Fruit fly (Drosophila melanogaster) whole organism, embryonic: ENCODE data around the gene CG32544.

ENCODE experiments used
- Antp ChIP-seq: fragments of 200-800 bp; sonication (Bioruptor generic); optimal IDR thresholded peaks from 3 replicates; lab custom pipeline; 2016; ENCODE audit warnings: missing biosample characterization, missing genetic modification characterization
- Bteb2 ChIP-seq: fragments of 200-800 bp; sonication (Bioruptor generic); optimal IDR thresholded peaks from 2 replicates; lab custom pipeline; 2016; ENCODE audit warnings: missing biosample characterization, missing genetic modification characterization
- CG10147 ChIP-seq: fragments of 200-800 bp; sonication (Bioruptor generic); optimal IDR thresholded peaks from 2 replicates; lab custom pipeline; 2019; ENCODE audit warnings: missing biosample characterization, mild to moderate bottlenecking, missing genetic modification characterization, moderate library complexity
- CG10462 ChIP-seq: fragments of 200-800 bp; sonication (Bioruptor generic); optimal IDR thresholded peaks from 2 replicates; lab custom pipeline; 2016; ENCODE audit warnings: missing biosample characterization, missing genetic modification characterization
- CG10565 ChIP-seq: fragments of 200-800 bp; sonication (Bioruptor generic); optimal IDR thresholded peaks from 3 replicates; lab custom pipeline; 2016; ENCODE audit warnings: missing biosample characterization, mild to moderate bottlenecking, missing genetic modification characterization
- CG11696 ChIP-seq: fragments of 200-800 bp; sonication (Bioruptor generic); IDR thresholded peaks from 2 replicates; pipeline ENCODE4 v1.3.6; 2022; ENCODE audit warnings: missing biosample characterization, missing genetic modification characterization
- CG14050 ChIP-seq: fragments of 200-800 bp; sonication (Bioruptor generic); IDR thresholded peaks from 3 replicates; pipeline ENCODE4 v1.3.6; 2022; ENCODE audit warnings: missing biosample characterization, missing genetic modification characterization
- CG15601 ChIP-seq: fragments of 200-800 bp; sonication (Bioruptor generic); optimal IDR thresholded peaks from 3 replicates; lab custom pipeline; 2019; ENCODE audit warnings: missing biosample characterization, mild to moderate bottlenecking, missing genetic modification characterization, moderate library complexity
- CG17802 ChIP-seq: fragments of 200-800 bp; sonication (Bioruptor generic); optimal IDR thresholded peaks from 2 replicates; lab custom pipeline; 2018; ENCODE audit warnings: missing biosample characterization, mild to moderate bottlenecking, missing genetic modification characterization, moderate library complexity
- CG18764 ChIP-seq: fragments of 200-800 bp; sonication (Bioruptor generic); optimal IDR thresholded peaks from 3 replicates; lab custom pipeline; 2016; ENCODE audit warnings: missing biosample characterization, missing genetic modification characterization
- CG2120 ChIP-seq: fragments of 200-800 bp; sonication (Bioruptor generic); optimal IDR thresholded peaks from 3 replicates; lab custom pipeline; 2016; ENCODE audit warnings: missing biosample characterization, missing genetic modification characterization
- CG2129 ChIP-seq: fragments of 200-800 bp; sonication (Bioruptor generic); IDR thresholded peaks from 2 replicates; pipeline ENCODE4 v1.3.6; 2022; ENCODE audit warnings: missing biosample characterization, missing genetic modification characterization; ENCODE audit not compliant: partially characterized antibody
- CG32532 ChIP-seq: fragments of 200-800 bp; sonication (Bioruptor generic); IDR thresholded peaks from 2 replicates; pipeline ENCODE4 v1.3.6; 2022; ENCODE audit warnings: missing biosample characterization, missing genetic modification characterization
- CG4328 ChIP-seq: fragments of 200-800 bp; sonication (Bioruptor generic); optimal IDR thresholded peaks from 3 replicates; lab custom pipeline; 2017; ENCODE audit warnings: missing biosample characterization, missing genetic modification reagents, missing genetic modification characterization
- CG9876 ChIP-seq: fragments of 200-800 bp; sonication (Bioruptor generic); optimal IDR thresholded peaks from 2 replicates; lab custom pipeline; 2016; ENCODE audit warnings: missing biosample characterization, missing genetic modification characterization
- Chrac-16 ChIP-seq: fragments of 200-800 bp; sonication (Bioruptor generic); optimal IDR thresholded peaks from 3 replicates; lab custom pipeline; 2016; ENCODE audit warnings: missing biosample characterization, missing genetic modification characterization
- D19A ChIP-seq: fragments of 200-800 bp; optimal IDR thresholded peaks from 3 replicates; lab custom pipeline; 2019; ENCODE audit warnings: missing biosample characterization, mild to moderate bottlenecking, missing genetic modification characterization, moderate library complexity
- Dfd ChIP-seq, 2 experiments: fragments of >200 bp; optimal IDR thresholded peaks; 2 replicates each; lab custom pipeline; 2017; ENCODE audit warnings: missing biosample characterization in 2 of 2, missing genetic modification characterization in 2 of 2
- Dip2 ChIP-seq: fragments of 200-800 bp; sonication (Bioruptor generic); IDR thresholded peaks from 2 replicates; pipeline ENCODE4 v1.3.6; 2022; ENCODE audit warnings: missing biosample characterization, missing genetic modification characterization
- Dip3 ChIP-seq: fragments of 200-800 bp; sonication (Bioruptor generic); optimal IDR thresholded peaks from 3 replicates; lab custom pipeline; 2016; ENCODE audit warnings: missing biosample characterization, missing genetic modification characterization
- ERR ChIP-seq: fragments of 200-800 bp; sonication (Bioruptor generic); optimal IDR thresholded peaks from 2 replicates; lab custom pipeline; 2016; ENCODE audit warnings: missing biosample characterization, missing genetic modification characterization
- Fer3 ChIP-seq: fragments of 200-800 bp; sonication (Bioruptor generic); optimal IDR thresholded peaks from 2 replicates; lab custom pipeline; 2018; ENCODE audit warnings: missing biosample characterization, mild to moderate bottlenecking, missing genetic modification characterization, moderate library complexity
- Hmx ChIP-seq: fragments of 200-800 bp; sonication (Bioruptor generic); optimal IDR thresholded peaks from 2 replicates; lab custom pipeline; 2016; ENCODE audit warnings: missing biosample characterization, missing genetic modification characterization
- Nf-YB ChIP-seq: fragments of 200-800 bp; sonication (Bioruptor generic); optimal IDR thresholded peaks from 3 replicates; lab custom pipeline; 2019; ENCODE audit warnings: missing biosample characterization, mild to moderate bottlenecking, missing genetic modification characterization, moderate library complexity
- NfI ChIP-seq: fragments of 200-800 bp; sonication (Bioruptor generic); optimal IDR thresholded peaks from 3 replicates; lab custom pipeline; 2018; ENCODE audit warnings: missing biosample characterization, mild to moderate bottlenecking, missing genetic modification characterization, moderate library complexity
- Optix ChIP-seq: fragments of 200-800 bp; sonication (Bioruptor generic); IDR thresholded peaks from 3 replicates; pipeline ENCODE4 v1.3.6; 2022; ENCODE audit warnings: missing biosample characterization, missing genetic modification characterization
- Rx ChIP-seq: fragments of 200-800 bp; sonication (Bioruptor generic); IDR thresholded peaks from 2 replicates; pipeline ENCODE4 v1.3.6; 2022; ENCODE audit warnings: missing biosample characterization, missing genetic modification characterization
- aop ChIP-seq: fragments of 200-800 bp; sonication (Bioruptor generic); IDR thresholded peaks from 2 replicates; pipeline ENCODE4 v1.3.6; 2022; ENCODE audit warnings: missing biosample characterization, missing genetic modification characterization
- ase ChIP-seq: fragments of 200-800 bp; sonication (Bioruptor generic); IDR thresholded peaks from 3 replicates; pipeline ENCODE4 v1.3.6; 2022; ENCODE audit warnings: missing biosample characterization, missing genetic modification characterization
- ato ChIP-seq: fragments of 200-800 bp; sonication (Bioruptor generic); IDR thresholded peaks from 2 replicates; pipeline ENCODE4 v1.3.6; 2022; ENCODE audit warnings: missing biosample characterization, missing genetic modification characterization; ENCODE audit not compliant: partially characterized antibody
- bbx ChIP-seq: fragments of 200-800 bp; sonication (Bioruptor generic); IDR thresholded peaks from 2 replicates; pipeline ENCODE4 v1.3.6; 2022; ENCODE audit warnings: missing biosample characterization, missing genetic modification characterization; ENCODE audit not compliant: partially characterized antibody
- caup ChIP-seq: fragments of 200-800 bp; sonication (Bioruptor generic); optimal IDR thresholded peaks from 3 replicates; lab custom pipeline; 2017; ENCODE audit warnings: missing biosample characterization, mild to moderate bottlenecking, missing genetic modification characterization, moderate library complexity; ENCODE audit not compliant: severe bottlenecking
- chm ChIP-seq: fragments of 200-800 bp; sonication (Bioruptor generic); IDR thresholded peaks from 2 replicates; pipeline ENCODE4 v1.3.6; 2022; ENCODE audit warnings: missing biosample characterization, missing genetic modification characterization
- crp ChIP-seq, 2 experiments: fragments of 200-800 bp; sonication (Bioruptor generic); optimal IDR thresholded peaks; 2 replicates in 1 of 2; 3 replicates in 1 of 2; lab custom pipeline; 2017; ENCODE audit warnings: missing biosample characterization in 2 of 2, missing genetic modification characterization in 2 of 2, mild to moderate bottlenecking in 1 of 2, moderate library complexity in 1 of 2
- dati ChIP-seq: fragments of 200-800 bp; sonication (Bioruptor generic); IDR thresholded peaks from 2 replicates; pipeline ENCODE4 v1.3.6; 2022; ENCODE audit warnings: missing biosample characterization, missing genetic modification characterization
- fd96Cb ChIP-seq: fragments of 200-800 bp; sonication (Bioruptor generic); optimal IDR thresholded peaks from 2 replicates; lab custom pipeline; 2018; ENCODE audit warnings: missing biosample characterization, mild to moderate bottlenecking, missing genetic modification characterization, moderate library complexity
- gcm2 ChIP-seq: fragments of 200-800 bp; sonication (Bioruptor generic); optimal IDR thresholded peaks from 2 replicates; lab custom pipeline; 2016; ENCODE audit warnings: missing biosample characterization, missing genetic modification characterization
- gem ChIP-seq: fragments of 200-800 bp; sonication (Bioruptor generic); optimal IDR thresholded peaks from 2 replicates; lab custom pipeline; 2019; ENCODE audit warnings: missing biosample characterization, mild to moderate bottlenecking, missing genetic modification characterization, moderate library complexity
- grau ChIP-seq: fragments of 200-800 bp; optimal IDR thresholded peaks from 3 replicates; lab custom pipeline; 2019; ENCODE audit warnings: missing biosample characterization, mild to moderate bottlenecking, missing genetic modification characterization, moderate library complexity
- hth ChIP-seq: fragments of >200 bp; optimal IDR thresholded peaks from 2 replicates; lab custom pipeline; 2017; ENCODE audit warnings: inconsistent platforms
- ind ChIP-seq: fragments of 200-800 bp; sonication (Bioruptor generic); optimal IDR thresholded peaks from 3 replicates; lab custom pipeline; 2016; ENCODE audit warnings: missing biosample characterization, missing genetic modification characterization
- inv ChIP-seq: fragments of 200-800 bp; sonication (Bioruptor generic); IDR thresholded peaks from 2 replicates; pipeline ENCODE4 v1.3.6; 2022; ENCODE audit warnings: missing biosample characterization, missing genetic modification characterization; ENCODE audit not compliant: partially characterized antibody
- kni ChIP-seq: fragments of 200-800 bp; sonication (Bioruptor generic); optimal IDR thresholded peaks from 3 replicates; lab custom pipeline; 2017; ENCODE audit warnings: mild to moderate bottlenecking, missing biosample characterization, missing genetic modification reagents, missing genetic modification characterization
- mirr ChIP-seq: fragments of 200-800 bp; sonication (Bioruptor generic); optimal IDR thresholded peaks from 3 replicates; lab custom pipeline; 2018; ENCODE audit warnings: missing biosample characterization, mild to moderate bottlenecking, missing genetic modification characterization
- nerfin-2 ChIP-seq: fragments of 200-800 bp; sonication (Bioruptor generic); IDR thresholded peaks from 2 replicates; pipeline ENCODE4 v1.3.6; 2022; ENCODE audit warnings: missing biosample characterization, missing genetic modification characterization; ENCODE audit not compliant: partially characterized antibody
- nom ChIP-seq: fragments of 200-800 bp; sonication (Bioruptor generic); optimal IDR thresholded peaks from 2 replicates; lab custom pipeline; 2017; ENCODE audit warnings: missing biosample characterization, missing genetic modification characterization, mild to moderate bottlenecking, moderate library complexity, missing genetic modification reagents
- stwl ChIP-seq: fragments of 200-800 bp; sonication (Bioruptor generic); optimal IDR thresholded peaks from 3 replicates; lab custom pipeline; 2018; ENCODE audit warnings: missing biosample characterization, mild to moderate bottlenecking, missing genetic modification characterization, moderate library complexity
- trem ChIP-seq: fragments of 200-800 bp; optimal IDR thresholded peaks from 3 replicates; lab custom pipeline; 2019; ENCODE audit warnings: missing biosample characterization, mild to moderate bottlenecking, missing genetic modification characterization, moderate library complexity
- vvl ChIP-seq: fragments of 200-800 bp; sonication (Bioruptor generic); IDR thresholded peaks from 2 replicates; pipeline ENCODE4 v1.3.6; 2022; ENCODE audit warnings: missing biosample characterization, missing genetic modification characterization

Gene CG32544

dm6 chrX:18832371-18832852 is 27.7 kb upstream of the CG32544 start, which contains the start of gene Pvf1 (continued):
- peak; percentile 37; the same call in 1 of the 2 replicates for TF ChIP-seq bbx (GFP tag; lab: Robert Waterston, UW)
- no peak for TF ChIP-seq nerfin-2
- TF ChIP-seq D19A (tag; lab: Kevin White, UChicago) = peak; percentile 67
- TF ChIP-seq nom (GFP tag; lab: Kevin White, UChicago) = peak; percentile 64
- TF ChIP-seq CG15601 (tag; lab: Kevin White, UChicago) = no peak
- TF ChIP-seq kni (GFP tag; lab: Kevin White, UChicago) = peak; percentile 25

- TF ChIP-seq hth (no peak), CG17802 (tag; lab: Kevin White, UChicago) (no peak), vvl (GFP tag; lab: Robert Waterston, UW) (peak; percentile 51; the same call in 1 of the 2 replicates), crp (GFP tag; optimal IDR thresholded peaks at IDR 0.05; lab: Kevin White, UChicago) (no peak), dati (no peak), Dip3 (GFP tag; lab: Kevin White, UChicago) (peak; percentile 27), CG10462 (GFP tag; lab: Kevin White, UChicago) (no peak), CG32532 (GFP tag; lab: Robert Waterston, UW) (peak; percentile 52), Hmx (GFP tag; lab: Kevin White, UChicago) (no peak), CG14050 (GFP tag; lab: Robert Waterston, UW) (0 out of 3 replicates have a peak, but pooled peaks have one; percentile 22), NfI (GFP tag; lab: Kevin White, UChicago) (no peak), Rx (GFP tag; lab: Robert Waterston, UW) (peak; percentile 52; the same call in 1 of the 2 replicates), ase (GFP tag; lab: Robert Waterston, UW) (0 out of 3 replicates have a peak, but pooled peaks have one; percentile 42), ERR (no peak), ato (GFP tag; lab: Robert Waterston, UW) (no peak), Chrac-16 (GFP tag; lab: Kevin White, UChicago) (no peak), trem (tag; lab: Kevin White, UChicago) (no peak), stwl (tag; lab: Kevin White, UChicago) (no peak), CG4328 (GFP tag; lab: Kevin White, UChicago) (no peak), grau (tag; lab: Kevin White, UChicago) (no peak), aop (GFP tag; lab: Robert Waterston, UW) (no peak), chm (GFP tag; lab: Robert Waterston, UW) (no peak), inv (GFP tag; lab: Robert Waterston, UW) (no peak), CG10147 (GFP tag; lab: Kevin White, UChicago) (no peak), Dfd (GFP tag; optimal IDR thresholded peaks at IDR 0.05; lab: Kevin White, UChicago) (no peak), fd96Cb (tag; lab: Kevin White, UChicago) (peak; percentile 26), Nf-YB (no peak), CG10565 (GFP tag; lab: Kevin White, UChicago) (no peak), caup (GFP tag; lab: Kevin White, UChicago) (peak; percentile 29), CG18764 (GFP tag; lab: Kevin White, UChicago) (no peak), Optix (GFP tag; lab: Robert Waterston, UW) (0 out of 3 replicates have a peak, but pooled peaks have one; percentile 31), ind (GFP tag; lab: Kevin White, UChicago) (peak; percentile 36), gem (tag; lab: Kevin White, UChicago) (peak; percentile 6), gcm2 (GFP tag; lab: Kevin White, UChicago) (no peak), CG2129 (GFP tag; lab: Robert Waterston, UW) (no peak), CG11696 (GFP tag; lab: Robert Waterston, UW) (no peak), Fer3 (peak; percentile 41), CG9876 (GFP tag; lab: Kevin White, UChicago) (no peak), Dip2 (GFP tag; lab: Robert Waterston, UW) (no peak), Antp (no peak), CG2120 (GFP tag; lab: Kevin White, UChicago) (no peak), Bteb2 (GFP tag; lab: Kevin White, UChicago) (no peak), mirr (GFP tag; lab: Kevin White, UChicago) (no peak)
Observed at dm6 chrX:18834399-18834798, 25.7 kb upstream of the CG32544 start.
